Worm (Caenorhabditis elegans) whole organism, young adult: Measurements from ENCODE around the gene abce-1.

ENCODE experiments used
- B0035.1 ChIP-seq: sonication (generic microtip); optimal IDR thresholded peaks from 2 replicates; lab custom pipeline; 2016; ENCODE audit warnings: missing genetic modification characterization, mild to moderate bottlenecking, missing compliant biosample characterization, missing genotype, missing genetic modification reagents
- D2030.7 ChIP-seq: fragments of 200-800 bp; sonication (Bioruptor generic); IDR thresholded peaks from 2 replicates; pipeline ENCODE4 v1.3.6; 2022; ENCODE audit warnings: missing genetic modification reagents, missing genetic modification characterization, missing compliant biosample characterization
- F49E8.2 ChIP-seq: sonication (generic microtip); optimal IDR thresholded peaks from 3 replicates; lab custom pipeline; 2017; ENCODE audit warnings: missing genetic modification characterization, mild to moderate bottlenecking, missing compliant biosample characterization, antibody characterized with exemption, moderate library complexity; ENCODE audit not compliant: insufficient read depth
- K11D2.4 ChIP-seq: fragments of 200-800 bp; sonication (Bioruptor generic); IDR thresholded peaks from 2 replicates; pipeline ENCODE4 v1.3.6; 2022; ENCODE audit warnings: missing genetic modification reagents, missing genetic modification characterization, missing compliant biosample characterization
- T07F8.4 ChIP-seq: sonication (generic microtip); optimal IDR thresholded peaks from 2 replicates; lab custom pipeline; 2016; ENCODE audit warnings: mild to moderate bottlenecking, missing genetic modification characterization, moderate library complexity, missing compliant biosample characterization
- Y67H2A.10 ChIP-seq: fragments of 200-800 bp; sonication (Bioruptor generic); conservative IDR thresholded peaks from 2 replicates; pipeline ENCODE4 v1.3.6; 2022; ENCODE audit warnings: missing genetic modification reagents, missing genetic modification characterization, missing compliant biosample characterization
- ZK185.1 ChIP-seq: sonication (generic microtip); optimal IDR thresholded peaks from 2 replicates; lab custom pipeline; 2016; ENCODE audit warnings: mild to moderate bottlenecking, missing genetic modification characterization, missing compliant biosample characterization; ENCODE audit not compliant: poor library complexity, severe bottlenecking
- atf-7 ChIP-seq: sonication (generic microtip); optimal IDR thresholded peaks from 2 replicates; lab custom pipeline; 2017; ENCODE audit warnings: mild to moderate bottlenecking, missing genetic modification characterization, missing compliant biosample characterization
- attf-3 ChIP-seq: fragments of 200-800 bp; sonication (Bioruptor generic); conservative IDR thresholded peaks from 2 replicates; pipeline ENCODE4 v1.3.6; 2022; ENCODE audit warnings: missing genetic modification reagents, missing genetic modification characterization, missing compliant biosample characterization
- cebp-1 ChIP-seq, 2 experiments: fragments of 200-800 bp in 1 of 2; sonication (Bioruptor generic) in 1 of 2; sonication (generic microtip) in 1 of 2; IDR thresholded peaks in 1 of 2; optimal IDR thresholded peaks in 1 of 2; 2 replicates each; pipeline versions ENCODE4 v1.3.6 to Lab custom; 2017 to 2022; ENCODE audit warnings: missing compliant biosample characterization in 2 of 2, missing genetic modification characterization in 2 of 2, mild to moderate bottlenecking in 1 of 2, missing genetic modification reagents in 1 of 2, moderate library complexity in 1 of 2
- ceh-79 ChIP-seq: sonication (generic microtip); optimal IDR thresholded peaks from 2 replicates; lab custom pipeline; 2017; ENCODE audit warnings: mild to moderate bottlenecking, missing genetic modification characterization, missing compliant biosample characterization
- egl-18 ChIP-seq: fragments of 200-800 bp; sonication (Bioruptor generic); IDR thresholded peaks from 2 replicates; pipeline ENCODE4 v1.3.6; 2022; ENCODE audit warnings: missing genetic modification reagents, missing genetic modification characterization, missing compliant biosample characterization
- egl-44 ChIP-seq: fragments of 200-800 bp; sonication (Bioruptor generic); IDR thresholded peaks from 2 replicates; pipeline ENCODE4 v1.3.6; 2022; ENCODE audit warnings: missing genetic modification reagents, missing genetic modification characterization, missing compliant biosample characterization
- egrh-3 ChIP-seq: fragments of 200-800 bp; sonication (Bioruptor generic); IDR thresholded peaks from 2 replicates; pipeline ENCODE4 v1.3.6; 2022; ENCODE audit warnings: missing genetic modification reagents, missing genetic modification characterization, missing compliant biosample characterization
- him-1 ChIP-seq: sonication (generic microtip); optimal IDR thresholded peaks from 2 replicates; lab custom pipeline; 2016; ENCODE audit warnings: missing genotype, missing genetic modification reagents, missing genetic modification characterization, missing compliant biosample characterization
- hlh-12 ChIP-seq: sonication (generic microtip); optimal IDR thresholded peaks from 2 replicates; lab custom pipeline; 2016; ENCODE audit warnings: missing genetic modification characterization, missing compliant biosample characterization
- hmg-1.2 ChIP-seq: fragments of 200-800 bp; sonication (Bioruptor generic); IDR thresholded peaks from 2 replicates; pipeline ENCODE4 v1.3.6; 2022; ENCODE audit warnings: missing genetic modification reagents, missing genetic modification characterization, missing compliant biosample characterization
- hmg-20 ChIP-seq: fragments of 200-800 bp; sonication (Bioruptor generic); IDR thresholded peaks from 2 replicates; pipeline ENCODE4 v1.3.6; 2022; ENCODE audit warnings: missing genetic modification reagents, missing genetic modification characterization, missing compliant biosample characterization
- hsf-1 ChIP-seq: fragments of 200-800 bp; sonication (Bioruptor generic); IDR thresholded peaks from 2 replicates; pipeline ENCODE4 v1.3.6; 2022; ENCODE audit warnings: missing genetic modification reagents, missing genetic modification characterization, missing compliant biosample characterization
- lin-35 ChIP-seq, 3 experiments: fragments of 150-350 bp in 2 of 3; sonication (generic microtip) in 1 of 3; optimal IDR thresholded peaks; 2 replicates each; lab custom pipeline; 2014 to 2018; ENCODE audit warnings: missing biosample characterization in 3 of 3, missing genetic modification characterization in 3 of 3, missing genetic modification reagents in 3 of 3
- lin-40 ChIP-seq: sonication (generic microtip); optimal IDR thresholded peaks from 2 replicates; lab custom pipeline; 2016; ENCODE audit warnings: missing genetic modification characterization, mild to moderate bottlenecking, missing compliant biosample characterization, missing genotype, missing genetic modification reagents
- lsl-1 ChIP-seq: fragments of 200-800 bp; sonication (Bioruptor generic); optimal IDR thresholded peaks from 2 replicates; lab custom pipeline; 2018; ENCODE audit warnings: mild to moderate bottlenecking, missing genetic modification characterization, moderate library complexity, missing compliant biosample characterization
- lsy-27 ChIP-seq: sonication (generic microtip); optimal IDR thresholded peaks from 2 replicates; lab custom pipeline; 2017; ENCODE audit warnings: missing genetic modification characterization, mild to moderate bottlenecking, missing compliant biosample characterization, antibody characterized with exemption, missing genotype, borderline replicate concordance; ENCODE audit not compliant: insufficient read depth
- madf-10 ChIP-seq: sonication (generic microtip); optimal IDR thresholded peaks from 2 replicates; lab custom pipeline; 2016; ENCODE audit warnings: mild to moderate bottlenecking, missing genetic modification characterization, missing compliant biosample characterization
- madf-3 ChIP-seq: fragments of 200-800 bp; sonication (Bioruptor generic); IDR thresholded peaks from 2 replicates; pipeline ENCODE4 v1.3.6; 2022; ENCODE audit warnings: missing genetic modification reagents, missing genetic modification characterization, missing compliant biosample characterization
- madf-6 ChIP-seq: fragments of 200-800 bp; sonication (Bioruptor generic); IDR thresholded peaks from 2 replicates; pipeline ENCODE4 v1.3.6; 2022; ENCODE audit warnings: missing genetic modification reagents, missing genetic modification characterization, missing compliant biosample characterization
- madf-8 ChIP-seq: fragments of 200-800 bp; sonication (Bioruptor generic); conservative IDR thresholded peaks from 2 replicates; pipeline ENCODE4 v1.3.6; 2022; ENCODE audit warnings: missing genetic modification reagents, missing genetic modification characterization, missing compliant biosample characterization
- mel-28 ChIP-seq: sonication (generic microtip); optimal IDR thresholded peaks from 2 replicates; lab custom pipeline; 2016; ENCODE audit warnings: borderline replicate concordance, mild to moderate bottlenecking, missing genetic modification characterization, missing compliant biosample characterization
- mxl-1 ChIP-seq: sonication (generic microtip); optimal IDR thresholded peaks from 2 replicates; lab custom pipeline; 2016; ENCODE audit warnings: missing genetic modification characterization, missing compliant biosample characterization
- nfya-2 ChIP-seq: fragments of 200-800 bp; sonication (Bioruptor generic); IDR thresholded peaks from 2 replicates; pipeline ENCODE4 v1.3.6; 2022; ENCODE audit warnings: missing genetic modification reagents, missing genetic modification characterization, missing compliant biosample characterization
- nhr-179 ChIP-seq: sonication (generic microtip); optimal IDR thresholded peaks from 2 replicates; lab custom pipeline; 2016; ENCODE audit warnings: mild to moderate bottlenecking, missing genetic modification characterization, missing compliant biosample characterization
- nhr-80 ChIP-seq: sonication (generic microtip); optimal IDR thresholded peaks from 2 replicates; lab custom pipeline; 2016; ENCODE audit warnings: missing genetic modification characterization, missing compliant biosample characterization
- pbrm-1 ChIP-seq: fragments of 200-800 bp; sonication (Bioruptor generic); IDR thresholded peaks from 2 replicates; pipeline ENCODE4 v1.3.6; 2022; ENCODE audit warnings: missing genetic modification reagents, missing genetic modification characterization, missing compliant biosample characterization
- rec-8 ChIP-seq, 2 experiments: sonication (generic microtip); optimal IDR thresholded peaks; 2 replicates each; lab custom pipeline; 2016; ENCODE audit warnings: mild to moderate bottlenecking in 2 of 2, missing genetic modification characterization in 2 of 2, missing genetic modification reagents in 2 of 2, missing genotype in 2 of 2, missing biosample characterization in 1 of 2, missing compliant biosample characterization in 1 of 2, moderate library complexity in 1 of 2
- repo-1 ChIP-seq: sonication (generic microtip); optimal IDR thresholded peaks from 2 replicates; lab custom pipeline; 2017; ENCODE audit warnings: mild to moderate bottlenecking, missing genetic modification characterization, missing compliant biosample characterization
- sdz-38 ChIP-seq: sonication (generic microtip); optimal IDR thresholded peaks from 2 replicates; lab custom pipeline; 2016; ENCODE audit warnings: missing genotype, missing genetic modification characterization, missing compliant biosample characterization
- snpc-4 ChIP-seq, 5 experiments: fragments of 150-350 bp in 1 of 5; sonication (generic microtip) in 4 of 5; optimal IDR thresholded peaks; 2 replicates each; lab custom pipeline; 2014 to 2018; ENCODE audit warnings: missing genetic modification characterization in 5 of 5, missing biosample characterization in 3 of 5, antibody characterized with exemption in 2 of 5, mild to moderate bottlenecking in 2 of 5, missing compliant biosample characterization in 2 of 5, missing genotype in 2 of 5, moderate library complexity in 2 of 5, missing genetic modification reagents in 1 of 5
- tlf-1 ChIP-seq: fragments of 200-800 bp; sonication (Bioruptor generic); optimal IDR thresholded peaks from 2 replicates; lab custom pipeline; 2018; ENCODE audit warnings: mild to moderate bottlenecking, missing genetic modification characterization, missing compliant biosample characterization
- unc-130 ChIP-seq: sonication (generic microtip); optimal IDR thresholded peaks from 2 replicates; lab custom pipeline; 2016; ENCODE audit warnings: missing genetic modification reagents, missing genetic modification characterization, missing compliant biosample characterization
- ztf-18 ChIP-seq: sonication (generic microtip); optimal IDR thresholded peaks from 2 replicates; lab custom pipeline; 2016; ENCODE audit warnings: missing genotype, mild to moderate bottlenecking, missing genetic modification characterization, missing compliant biosample characterization
- ztf-22 ChIP-seq: fragments of 200-800 bp; sonication (Bioruptor generic); optimal IDR thresholded peaks from 2 replicates; lab custom pipeline; 2018; ENCODE audit warnings: mild to moderate bottlenecking, missing genetic modification characterization, moderate library complexity, missing compliant biosample characterization
- ztf-26 ChIP-seq: sonication (generic microtip); optimal IDR thresholded peaks from 2 replicates; lab custom pipeline; 2017; ENCODE audit warnings: missing genetic modification characterization, missing compliant biosample characterization
- ztf-3 ChIP-seq: fragments of 200-800 bp; sonication (Bioruptor generic); optimal IDR thresholded peaks from 2 replicates; lab custom pipeline; 2018; ENCODE audit warnings: mild to moderate bottlenecking, missing genetic modification characterization, missing compliant biosample characterization

abce-1 gene

ce11 chrIII:13182003-13182402, 28.4 kb downstream of the abce-1 start:
- TF ChIP-seq nhr-80 (tag; lab: Kevin White, UChicago) (peak; percentile 9), K11D2.4 (GFP tag; lab: Robert Waterston, UW) (no peak), lin-40 (tag; lab: Kevin White, UChicago) (peak; percentile 5), ZK185.1 (peak; percentile 10), hmg-1.2 (GFP tag; lab: Robert Waterston, UW) (peak; percentile 70), cebp-1 (GFP tag; IDR thresholded peaks at IDR 0.05; lab: Robert Waterston, UW) (no peak), cebp-1 (tag; optimal IDR thresholded peaks at IDR 0.05; lab: Kevin White, UChicago) (peak; percentile 15)
- TF ChIP-seq, all 124 proteins: peak for 5

- TF ChIP-seq nhr-80 (tag; lab: Kevin White, UChicago) (peak; percentile 40), rec-8 (tag; optimal IDR thresholded peaks at IDR 0.05; lab: Kevin White, UChicago) (no peak), nhr-179 (tag; lab: Kevin White, UChicago) (no peak)
Measured at ce11 chrIII:13187090-13187489, 33.5 kb downstream of the abce-1 start, which contains the start of gene gly-5. TSS of gene gly-5 (plus strand) at chrIII:13187390.

ce11 chrIII:13187773-13188172, 34.2 kb downstream of the abce-1 start:
- TF ChIP-seq rec-8 (tag; optimal IDR thresholded peaks at IDR 0.05; lab: Kevin White, UChicago): peak in 1 of 2 experiments; percentile 18
- TF ChIP-seq ztf-22 (GFP tag; lab: Kevin White, UChicago): no peak
- no peak for TF ChIP-seq egl-18 (GFP tag; lab: Robert Waterston, UW)
- no peak for TF ChIP-seq lsy-27 (tag; lab: Kevin White, UChicago)
- TF ChIP-seq ztf-3 (GFP tag; lab: Kevin White, UChicago): no peak
- TF ChIP-seq madf-10: peak; percentile 11
- TF ChIP-seq egl-44 (GFP tag; lab: Robert Waterston, UW): no peak
- TF ChIP-seq madf-8: no peak
- no peak for TF ChIP-seq repo-1 (tag; lab: Kevin White, UChicago)
- TF ChIP-seq B0035.1 (tag; lab: Kevin White, UChicago): no peak
- TF ChIP-seq ztf-18 (tag; lab: Kevin White, UChicago): no peak
- TF ChIP-seq tlf-1 (GFP tag; lab: Kevin White, UChicago): no peak
- no peak for TF ChIP-seq Y67H2A.10 (GFP tag; lab: Robert Waterston, UW)
- TF ChIP-seq sdz-38 (tag; lab: Kevin White, UChicago): no peak
- TF ChIP-seq lin-35 (GFP tag; optimal IDR thresholded peaks at IDR 0.05; lab: Kevin White, UChicago): no peak
- TF ChIP-seq hmg-1.2 (GFP tag; lab: Robert Waterston, UW): no peak
- TF ChIP-seq madf-6: no peak; the same call in 1 of the 2 replicates
- no peak for TF ChIP-seq nfya-2 (GFP tag; lab: Robert Waterston, UW)
- no peak for TF ChIP-seq mel-28 (tag; lab: Kevin White, UChicago)
- TF ChIP-seq T07F8.4 (tag; lab: Kevin White, UChicago): no peak
- no peak for TF ChIP-seq egrh-3 (GFP tag; lab: Robert Waterston, UW)
- no peak for TF ChIP-seq pbrm-1 (GFP tag; lab: Robert Waterston, UW)
- TF ChIP-seq lsl-1: no peak
- peak; percentile 70 for TF ChIP-seq unc-130 (GFP tag; lab: Kevin White, UChicago)
- TF ChIP-seq hmg-20: no peak; the same call in 1 of the 2 replicates
- TF ChIP-seq snpc-4 (GFP tag; optimal IDR thresholded peaks at IDR 0.05; lab: Kevin White, UChicago): no peak
- TF ChIP-seq snpc-4 (tag; optimal IDR thresholded peaks at IDR 0.05; lab: Kevin White, UChicago): no peak
- TF ChIP-seq hlh-12: peak; percentile 30
- no peak for TF ChIP-seq madf-3 (GFP tag; lab: Robert Waterston, UW)
- TF ChIP-seq attf-3 (GFP tag; lab: Robert Waterston, UW): no peak
- no peak for TF ChIP-seq F49E8.2 (tag; lab: Kevin White, UChicago)
- TF ChIP-seq atf-7 (tag; lab: Kevin White, UChicago): no peak
- TF ChIP-seq hsf-1 (GFP tag; lab: Robert Waterston, UW): no peak
- peak; percentile 31; the same call in 1 of the 2 replicates for TF ChIP-seq D2030.7 (GFP tag; lab: Robert Waterston, UW)
- TF ChIP-seq ceh-79 (tag; lab: Kevin White, UChicago): no peak
- peak; percentile 64 for TF ChIP-seq him-1 (tag; lab: Kevin White, UChicago)
- no peak for TF ChIP-seq mxl-1
- TF ChIP-seq ztf-26: no peak
